Fruit fly (Drosophila melanogaster): ENCODE data around the gene nmdyn-D7.

DNA sequence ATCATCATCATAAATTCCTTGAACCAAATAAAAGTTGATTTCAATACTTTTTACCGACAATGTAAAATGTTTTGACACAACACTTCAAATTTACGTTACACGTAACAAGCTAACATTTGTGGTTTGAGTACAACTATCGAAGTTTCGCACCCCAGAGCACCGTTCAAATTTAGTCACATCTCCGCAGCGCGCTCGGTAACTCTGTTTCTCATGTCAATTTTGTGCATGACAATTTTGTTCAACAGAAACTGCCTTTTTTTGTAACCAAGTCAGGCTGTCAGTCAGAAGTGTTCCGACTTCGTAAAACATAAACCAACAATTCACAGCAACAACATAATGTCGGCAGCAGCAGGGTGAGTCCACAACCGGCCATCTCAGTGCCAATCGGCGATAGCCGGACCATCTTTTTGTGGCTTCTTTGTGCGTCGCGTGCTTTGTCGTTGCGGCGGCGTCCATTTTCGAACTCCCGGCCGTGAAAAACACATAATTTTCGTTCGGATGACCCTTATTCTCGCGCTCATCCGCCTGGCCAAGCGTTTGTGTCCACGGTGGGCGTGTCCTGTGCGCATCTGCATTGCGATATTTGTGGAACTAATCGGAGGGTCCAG, 1.9 kb upstream of the nmdyn-D7 start, which contains the start of gene p23:
- TF ChIP-seq h (GFP tag; optimal IDR thresholded peaks at IDR 0.05) = no peak
- TF ChIP-seq ey (GFP tag; optimal IDR thresholded peaks at IDR 0.05) = no peak
- no peak for TF ChIP-seq CG32264 (GFP tag; optimal IDR thresholded peaks at IDR 0.05)
- no peak for TF ChIP-seq Myc (optimal IDR thresholded peaks at IDR 0.05)
- TF ChIP-seq Hr78 (GFP tag; optimal IDR thresholded peaks at IDR 0.05) = no peak
- TF ChIP-seq pan (optimal IDR thresholded peaks at IDR 0.05) = no peak
- TF ChIP-seq usp (GFP tag; optimal IDR thresholded peaks at IDR 0.05) = no peak
- TF ChIP-seq OdsH (GFP tag; optimal IDR thresholded peaks at IDR 0.05) = no peak
- no peak for TF ChIP-seq Hnf4 (GFP tag; optimal IDR thresholded peaks at IDR 0.05)
- TF ChIP-seq rgr (GFP tag; optimal IDR thresholded peaks at IDR 0.05) = peak; percentile 28
- no peak for TF ChIP-seq Abd-B (GFP tag; optimal IDR thresholded peaks at IDR 0.05)
- TF ChIP-seq Rel (GFP tag; optimal IDR thresholded peaks at IDR 0.05) = no peak
- TF ChIP-seq Rel (tag; optimal IDR thresholded peaks at IDR 0.05) = peak; percentile 51
